Fruit fly (Drosophila melanogaster): ENCODE results near the gene CG13078.

Gene CG13078

dm6 chr2L:19574364-19574763, 10.6 kb downstream of the CG13078 start:
- TF ChIP-seq lola (GFP tag; optimal IDR thresholded peaks at IDR 0.05) (no peak), Jra (GFP tag; optimal IDR thresholded peaks at IDR 0.05) (no peak), Rel (GFP tag; optimal IDR thresholded peaks at IDR 0.05) (no peak), Rel (tag; optimal IDR thresholded peaks at IDR 0.05) (no peak), HLH106 (tag; optimal IDR thresholded peaks at IDR 0.05) (peak; percentile 33), dsf (GFP tag; optimal IDR thresholded peaks at IDR 0.05; ENCODE audit: borderline replicate concordance) (no peak), foxo (GFP tag; optimal IDR thresholded peaks at IDR 0.05) (peak in 1 of 2 experiments; percentile 54), woc (GFP tag; optimal IDR thresholded peaks at IDR 0.05) (peak; percentile 14), Sp1 (GFP tag; optimal IDR thresholded peaks at IDR 0.05) (peak; percentile 27), dmrt93B (GFP tag; optimal IDR thresholded peaks at IDR 0.05) (no peak), ey (GFP tag; optimal IDR thresholded peaks at IDR 0.05) (peak; percentile 1), h (GFP tag; optimal IDR thresholded peaks at IDR 0.05) (peak; percentile 51), Hnf4 (GFP tag; optimal IDR thresholded peaks at IDR 0.05) (no peak), fru (GFP tag; optimal IDR thresholded peaks at IDR 0.05) (peak; percentile 51)

DNA sequence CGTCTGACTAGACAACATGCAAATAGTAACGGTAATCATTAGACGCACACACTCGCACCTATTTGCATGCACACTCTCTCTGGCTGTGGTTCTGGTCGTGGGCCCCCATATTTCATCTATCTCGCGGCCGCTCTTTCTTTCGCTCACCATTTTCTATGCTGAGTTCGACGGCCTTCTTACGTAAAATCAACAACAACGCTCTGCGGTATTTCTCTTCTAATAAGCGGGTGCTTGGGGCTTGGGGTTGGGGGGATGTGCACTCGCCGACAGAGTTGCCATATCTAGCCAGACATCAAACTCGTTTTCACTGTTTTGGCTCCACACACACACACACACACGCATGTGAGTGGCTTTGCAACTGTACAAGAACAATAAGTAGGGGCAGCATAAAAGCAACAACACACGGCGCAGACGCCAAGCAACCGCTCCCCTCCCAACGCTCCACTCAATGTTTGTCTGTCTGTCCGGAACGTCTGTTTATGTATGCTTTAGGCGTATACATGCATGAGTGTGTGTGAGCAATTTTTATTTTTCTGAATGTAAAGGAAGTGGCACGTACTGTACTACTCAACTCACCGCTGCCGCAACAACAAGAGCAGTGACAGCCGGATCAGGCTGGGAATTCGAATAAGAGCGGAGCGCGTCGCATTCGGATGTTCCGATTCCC, 11.4 kb downstream of the CG13078 start:
- TF ChIP-seq dmrt93B (GFP tag; optimal IDR thresholded peaks at IDR 0.05) (no peak), Myc (optimal IDR thresholded peaks at IDR 0.05) (no peak), dl (GFP tag; optimal IDR thresholded peaks at IDR 0.05; ENCODE audit: insufficient read depth in 1 of 2, partially characterized antibody in 2 of 2) (peak in 1 of 2 experiments; percentile 36), Dif (GFP tag; optimal IDR thresholded peaks at IDR 0.05; ENCODE audit: partially characterized antibody) (peak; percentile 33), Hr83 (GFP tag; optimal IDR thresholded peaks at IDR 0.05; ENCODE audit: poor library complexity, severe bottlenecking) (peak; percentile 81), psq (GFP tag; optimal IDR thresholded peaks at IDR 0.05) (no peak)

DNA sequence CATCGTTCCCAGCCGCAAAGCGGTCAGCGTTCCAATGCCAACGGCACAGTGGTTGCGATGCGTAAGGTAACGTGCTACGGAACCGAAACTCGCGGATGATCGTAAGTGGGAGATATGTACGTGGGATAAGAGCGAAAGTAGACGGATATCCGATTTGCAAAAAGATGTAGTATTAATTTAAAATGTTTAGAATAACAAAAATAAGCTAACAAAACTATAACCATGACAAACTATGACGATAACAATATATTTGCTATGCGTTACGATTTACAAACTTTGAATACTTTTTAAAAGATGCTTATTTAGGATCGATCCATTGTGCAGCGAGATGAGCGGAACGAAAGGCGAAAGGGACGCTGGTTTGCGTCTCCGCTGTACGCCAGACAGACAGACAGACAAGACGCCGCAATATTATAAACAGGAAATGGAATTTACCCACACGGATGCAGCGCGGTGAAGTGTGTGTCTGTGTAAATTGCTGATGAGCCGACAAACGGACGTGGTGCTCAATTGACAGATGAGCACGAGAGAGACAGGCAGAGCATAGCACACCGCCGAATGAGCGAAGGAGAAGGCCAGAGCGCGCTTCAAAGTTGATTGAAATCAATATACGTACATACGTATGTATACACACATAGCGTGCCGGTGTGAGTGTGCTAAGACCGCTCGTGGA, 12.0 kb downstream of the CG13078 start:
- TF ChIP-seq Dif (GFP tag; optimal IDR thresholded peaks at IDR 0.05; ENCODE audit: partially characterized antibody) (peak; percentile 90), CG32264 (GFP tag; optimal IDR thresholded peaks at IDR 0.05) (peak; percentile 78), rgr (GFP tag; optimal IDR thresholded peaks at IDR 0.05) (peak; percentile 92), CG9705 (GFP tag; optimal IDR thresholded peaks at IDR 0.05) (peak; percentile 86), Hr78 (GFP tag; optimal IDR thresholded peaks at IDR 0.05) (no peak), Mio (GFP tag; optimal IDR thresholded peaks at IDR 0.05) (peak; percentile 26), fru (GFP tag; optimal IDR thresholded peaks at IDR 0.05) (peak; percentile 95), Sp1 (GFP tag; optimal IDR thresholded peaks at IDR 0.05) (peak; percentile 95), foxo (GFP tag; optimal IDR thresholded peaks at IDR 0.05) (peak; percentile 23 to 95), sv (GFP tag; optimal IDR thresholded peaks at IDR 0.05) (peak; percentile 96), HLH106 (tag; optimal IDR thresholded peaks at IDR 0.05) (peak; percentile 95), Dfd (GFP tag; optimal IDR thresholded peaks at IDR 0.05) (no peak), Hr83 (GFP tag; optimal IDR thresholded peaks at IDR 0.05; ENCODE audit: poor library complexity, severe bottlenecking) (peak; percentile 24), Myc (optimal IDR thresholded peaks at IDR 0.05) (no peak), sage (GFP tag; optimal IDR thresholded peaks at IDR 0.05) (peak; percentile 73), Hnf4 (GFP tag; optimal IDR thresholded peaks at IDR 0.05) (peak; percentile 88), woc (GFP tag; optimal IDR thresholded peaks at IDR 0.05) (peak; percentile 94), GATAd (GFP tag; optimal IDR thresholded peaks at IDR 0.05) (no peak), br (GFP tag; optimal IDR thresholded peaks at IDR 0.05) (peak; percentile 92), N (GFP tag; optimal IDR thresholded peaks at IDR 0.05) (peak; percentile 61), usp (GFP tag; optimal IDR thresholded peaks at IDR 0.05) (no peak), ey (GFP tag; optimal IDR thresholded peaks at IDR 0.05) (peak; percentile 94), Jra (GFP tag; optimal IDR thresholded peaks at IDR 0.05) (peak; percentile 67), pan (optimal IDR thresholded peaks at IDR 0.05) (no peak), psq (GFP tag; optimal IDR thresholded peaks at IDR 0.05) (peak; percentile 87), Rel (GFP tag; optimal IDR thresholded peaks at IDR 0.05) (no peak), Rel (tag; optimal IDR thresholded peaks at IDR 0.05) (peak; percentile 37), brk (GFP tag; optimal IDR thresholded peaks at IDR 0.05) (no peak), dl (GFP tag; optimal IDR thresholded peaks at IDR 0.05; ENCODE audit: insufficient read depth in 1 of 2, partially characterized antibody in 2 of 2) (peak; percentile 68 to 95), h (GFP tag; optimal IDR thresholded peaks at IDR 0.05) (peak; percentile 93), Vsx2 (GFP tag; optimal IDR thresholded peaks at IDR 0.05; ENCODE audit: partially characterized antibody) (no peak), dmrt93B (GFP tag; optimal IDR thresholded peaks at IDR 0.05) (peak; percentile 88), tai (GFP tag; optimal IDR thresholded peaks at IDR 0.05) (no peak), lola (GFP tag; optimal IDR thresholded peaks at IDR 0.05) (no peak), CrebA (GFP tag; optimal IDR thresholded peaks at IDR 0.05; ENCODE audit: borderline replicate concordance) (no peak), dsf (GFP tag; optimal IDR thresholded peaks at IDR 0.05; ENCODE audit: borderline replicate concordance) (peak; percentile 72), jim (GFP tag; optimal IDR thresholded peaks at IDR 0.05) (no peak), Abd-B (GFP tag; optimal IDR thresholded peaks at IDR 0.05) (no peak), OdsH (GFP tag; optimal IDR thresholded peaks at IDR 0.05) (peak; percentile 92)
